Worm (Caenorhabditis elegans) whole organism, L3 larva: ENCODE results near the gene F13H6.5.

Experiments
- R02D3.7 ChIP-seq: fragments of 150-350 bp; optimal IDR thresholded peaks from 2 replicates; lab custom pipeline; 2014; ENCODE audit warnings: missing biosample characterization, missing genetic modification characterization
- ZK546.5 ChIP-seq: sonication (generic microtip); optimal IDR thresholded peaks from 2 replicates; lab custom pipeline; 2017; ENCODE audit warnings: missing biosample characterization, missing genetic modification characterization
- aly-2 ChIP-seq: fragments of 150-350 bp; optimal IDR thresholded peaks from 2 replicates; lab custom pipeline; 2014; ENCODE audit warnings: missing biosample characterization, missing genetic modification characterization
- ceh-16 ChIP-seq: sonication (generic microtip); optimal IDR thresholded peaks from 2 replicates; lab custom pipeline; 2017; ENCODE audit warnings: missing biosample characterization, missing genetic modification characterization
- ceh-82 ChIP-seq: fragments of 150-350 bp; optimal IDR thresholded peaks from 2 replicates; lab custom pipeline; 2014; ENCODE audit warnings: missing biosample characterization, missing genetic modification characterization
- ceh-9 ChIP-seq: sonication (generic microtip); optimal IDR thresholded peaks from 2 replicates; lab custom pipeline; 2018; ENCODE audit warnings: missing biosample characterization, missing genetic modification characterization
- daf-12 ChIP-seq: fragments of 150-350 bp; optimal IDR thresholded peaks from 2 replicates; lab custom pipeline; 2014; ENCODE audit warnings: missing biosample characterization, missing genetic modification reagents, missing genetic modification characterization
- egl-5 ChIP-seq: fragments of 150-350 bp; optimal IDR thresholded peaks from 2 replicates; lab custom pipeline; 2017; ENCODE audit warnings: missing biosample characterization, missing genetic modification reagents, missing genetic modification characterization, inconsistent platforms
- elt-1 ChIP-seq: fragments of 150-350 bp; optimal IDR thresholded peaks from 2 replicates; lab custom pipeline; 2014; ENCODE audit warnings: missing biosample characterization, missing genetic modification characterization
- elt-2 ChIP-seq: sonication (generic microtip); optimal IDR thresholded peaks from 2 replicates; lab custom pipeline; 2016; ENCODE audit warnings: missing genetic modification reagents, mild to moderate bottlenecking, missing genetic modification characterization, missing compliant biosample characterization
- elt-3 ChIP-seq, 3 experiments: fragments of 150-350 bp in 1 of 3; sonication (generic microtip) in 2 of 3; optimal IDR thresholded peaks; 2 replicates in 2 of 3; 4 replicates in 1 of 3; lab custom pipeline; 2014 to 2017; ENCODE audit warnings: missing biosample characterization in 3 of 3, missing genetic modification characterization in 3 of 3
- eor-1 ChIP-seq, 2 experiments: fragments of 150-350 bp; optimal IDR thresholded peaks; 2 replicates each; lab custom pipeline; 2014 to 2018; ENCODE audit warnings: missing biosample characterization in 2 of 2, missing genetic modification characterization in 2 of 2
- fkh-2 ChIP-seq: fragments of 150-350 bp; optimal IDR thresholded peaks from 2 replicates; lab custom pipeline; 2014; ENCODE audit warnings: missing biosample characterization, missing genetic modification reagents, missing genetic modification characterization
- lin-39 ChIP-seq: fragments of 150-350 bp; optimal IDR thresholded peaks from 2 replicates; lab custom pipeline; 2018; ENCODE audit warnings: missing biosample characterization, missing genetic modification reagents, missing genetic modification characterization
- mml-1 ChIP-seq: fragments of 150-350 bp; sonication (generic microtip); optimal IDR thresholded peaks from 3 replicates; lab custom pipeline; 2014; ENCODE audit warnings: missing biosample characterization, missing genetic modification characterization
- nfya-1 ChIP-seq: sonication (generic microtip); optimal IDR thresholded peaks from 2 replicates; lab custom pipeline; 2017; ENCODE audit warnings: missing genetic modification characterization, mild to moderate bottlenecking, missing compliant biosample characterization, antibody characterized with exemption, moderate library complexity; ENCODE audit not compliant: insufficient read depth
- nhr-11 ChIP-seq: fragments of 150-350 bp; optimal IDR thresholded peaks from 2 replicates; lab custom pipeline; 2014; ENCODE audit warnings: missing biosample characterization, missing genetic modification characterization
- nhr-12 ChIP-seq: fragments of 150-350 bp; optimal IDR thresholded peaks from 2 replicates; lab custom pipeline; 2014; ENCODE audit warnings: missing biosample characterization, missing genetic modification characterization
- nhr-23 ChIP-seq: fragments of 150-350 bp; optimal IDR thresholded peaks from 2 replicates; lab custom pipeline; 2014; ENCODE audit warnings: missing biosample characterization, missing genetic modification reagents, missing genetic modification characterization
- nhr-237 ChIP-seq: fragments of 150-350 bp; optimal IDR thresholded peaks from 2 replicates; lab custom pipeline; 2014; ENCODE audit warnings: missing biosample characterization, missing genetic modification characterization
- nhr-25 ChIP-seq: sonication (generic microtip); optimal IDR thresholded peaks from 2 replicates; lab custom pipeline; 2017; ENCODE audit warnings: missing biosample characterization, missing genetic modification characterization
- nhr-28 ChIP-seq: fragments of 150-350 bp; optimal IDR thresholded peaks from 2 replicates; lab custom pipeline; 2014; ENCODE audit warnings: missing biosample characterization, missing genetic modification characterization
- nhr-43 ChIP-seq: sonication (generic microtip); optimal IDR thresholded peaks from 2 replicates; lab custom pipeline; 2016; ENCODE audit warnings: mild to moderate bottlenecking, missing genetic modification characterization, missing compliant biosample characterization; ENCODE audit not compliant: poor library complexity, severe bottlenecking
- nhr-67 ChIP-seq: fragments of 150-350 bp; optimal IDR thresholded peaks from 2 replicates; lab custom pipeline; 2014; ENCODE audit warnings: missing biosample characterization, missing genetic modification characterization
- nhr-77 ChIP-seq: fragments of 150-350 bp; optimal IDR thresholded peaks from 2 replicates; lab custom pipeline; 2014; ENCODE audit warnings: missing biosample characterization, missing genetic modification characterization
- pha-4 ChIP-seq: fragments of 150-350 bp; optimal IDR thresholded peaks from 2 replicates; lab custom pipeline; 2014; ENCODE audit warnings: missing biosample characterization, missing genetic modification reagents, missing genetic modification characterization
- pqm-1 ChIP-seq: fragments of 150-350 bp; optimal IDR thresholded peaks from 2 replicates; lab custom pipeline; 2017; ENCODE audit warnings: missing biosample characterization, missing genetic modification characterization, inconsistent platforms
- sea-2 ChIP-seq: fragments of 150-350 bp; sonication (generic microtip); optimal IDR thresholded peaks from 4 replicates; lab custom pipeline; 2014; ENCODE audit warnings: missing biosample characterization, missing genetic modification reagents, missing genetic modification characterization
- skn-1 ChIP-seq: fragments of 150-350 bp; optimal IDR thresholded peaks from 2 replicates; lab custom pipeline; 2014; ENCODE audit warnings: missing biosample characterization, missing genetic modification characterization
- snpc-4 ChIP-seq: fragments of 150-350 bp; optimal IDR thresholded peaks from 2 replicates; lab custom pipeline; 2014; ENCODE audit warnings: missing biosample characterization, missing genetic modification characterization
- tbx-2 ChIP-seq: sonication (generic microtip); optimal IDR thresholded peaks from 2 replicates; lab custom pipeline; 2016; ENCODE audit warnings: mild to moderate bottlenecking, missing genetic modification characterization, missing compliant biosample characterization
- unc-62 ChIP-seq: fragments of 150-350 bp; sonication (generic microtip); optimal IDR thresholded peaks from 4 replicates; lab custom pipeline; 2014; ENCODE audit warnings: missing biosample characterization, missing genetic modification reagents, missing genetic modification characterization
- zag-1 ChIP-seq: fragments of 150-350 bp; optimal IDR thresholded peaks from 2 replicates; lab custom pipeline; 2014; ENCODE audit warnings: missing biosample characterization, missing genetic modification characterization
- ztf-4 ChIP-seq: fragments of 150-350 bp; optimal IDR thresholded peaks from 2 replicates; lab custom pipeline; 2014; ENCODE audit warnings: missing biosample characterization, missing genetic modification characterization

The F13H6.5 gene

DNA sequence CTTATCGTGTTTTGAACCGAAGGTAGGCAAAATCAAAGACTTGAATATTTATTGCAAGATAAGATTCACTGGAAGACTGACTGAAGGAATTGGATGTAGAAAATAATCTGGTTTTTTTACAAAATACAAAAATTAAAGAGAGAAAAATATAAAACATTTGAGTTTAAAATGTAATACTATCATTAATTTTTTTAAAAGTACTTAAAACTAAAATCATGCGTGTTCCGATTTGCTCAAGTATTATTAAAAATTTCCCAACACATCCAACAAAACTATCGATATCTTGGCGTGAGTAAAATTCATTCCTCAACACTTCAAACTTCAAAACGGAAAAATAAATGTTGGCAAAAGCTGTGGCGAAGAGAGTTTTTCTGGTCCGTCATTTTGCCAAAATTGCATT lies 15.4 kb upstream of the F13H6.5 start, which contains the start of gene F57F4.1:
Gene F57F4.1, plus strand, starts transcription at position 301 of the 400 bp plus-strand sequence.
- TF ChIP-seq nhr-11 (tag; lab: Kevin White, UChicago) (no peak), skn-1 (no peak)

ce11 chrV:6389634-6390033 lies 14.9 kb upstream of the F13H6.5 start, which contains the start of gene F57F4.2:
Gene F57F4.2, minus strand, starts transcription at chrV:6389734.
- TF ChIP-seq eor-1 (tag; optimal IDR thresholded peaks at IDR 0.05; lab: Kevin White, UChicago) (no peak), fkh-2 (tag; lab: Kevin White, UChicago) (no peak), daf-12 (tag; lab: Kevin White, UChicago) (no peak), nhr-43 (no peak), elt-1 (no peak), ZK546.5 (no peak), ceh-9 (tag; lab: Kevin White, UChicago) (no peak), sea-2 (GFP tag; lab: Kevin White, UChicago) (no peak), mml-1 (tag; lab: Kevin White, UChicago) (no peak)
- TF ChIP-seq, all 47 proteins: peak for 0

DNA sequence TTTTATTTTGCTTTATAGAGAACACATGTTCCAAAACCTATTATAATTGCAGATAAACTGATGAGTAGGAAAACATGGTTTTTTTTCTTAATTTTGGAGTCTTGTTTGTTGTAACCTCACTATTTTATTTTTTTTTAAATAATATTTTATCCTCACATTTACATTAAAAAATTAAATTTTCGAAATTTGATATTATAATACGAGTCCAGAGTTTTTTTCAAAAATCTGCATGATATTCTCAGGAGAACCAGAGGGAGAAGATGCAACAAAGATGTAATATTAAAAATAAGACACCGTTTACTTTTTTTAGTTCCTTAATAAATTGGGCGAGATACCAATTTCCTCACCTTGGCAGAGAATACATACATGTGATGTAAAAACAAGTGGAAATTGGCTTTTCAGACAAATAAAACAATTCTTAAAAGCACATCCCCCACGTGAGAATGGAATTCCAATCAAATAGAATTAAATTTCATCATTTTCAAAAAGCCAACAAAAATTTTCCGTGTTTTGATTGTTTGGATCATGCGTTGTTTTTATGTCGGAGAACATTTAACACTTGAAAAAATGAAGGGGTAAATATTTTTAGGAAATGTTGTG lies 11.0 kb upstream of the F13H6.5 start:
- no peak for TF ChIP-seq sea-2 (GFP tag; lab: Kevin White, UChicago)
- TF ChIP-seq tbx-2, result no peak
- no peak for TF ChIP-seq nhr-12 (tag; lab: Kevin White, UChicago)
- TF ChIP-seq R02D3.7 (tag; lab: Kevin White, UChicago), result no peak
- no peak for TF ChIP-seq unc-62 (GFP tag; lab: Kevin White, UChicago)
- no peak for TF ChIP-seq fkh-2 (tag; lab: Kevin White, UChicago)
- no peak for TF ChIP-seq ztf-4 (tag; lab: Kevin White, UChicago)
- no peak for TF ChIP-seq nhr-11 (tag; lab: Kevin White, UChicago)
- TF ChIP-seq mml-1 (tag; lab: Kevin White, UChicago), result no peak
- TF ChIP-seq ZK546.5, result no peak
- no peak for TF ChIP-seq aly-2 (tag; lab: Kevin White, UChicago)
- no peak for TF ChIP-seq snpc-4 (tag; lab: Kevin White, UChicago)
- TF ChIP-seq nhr-25 (tag; lab: Kevin White, UChicago), result no peak

DNA sequence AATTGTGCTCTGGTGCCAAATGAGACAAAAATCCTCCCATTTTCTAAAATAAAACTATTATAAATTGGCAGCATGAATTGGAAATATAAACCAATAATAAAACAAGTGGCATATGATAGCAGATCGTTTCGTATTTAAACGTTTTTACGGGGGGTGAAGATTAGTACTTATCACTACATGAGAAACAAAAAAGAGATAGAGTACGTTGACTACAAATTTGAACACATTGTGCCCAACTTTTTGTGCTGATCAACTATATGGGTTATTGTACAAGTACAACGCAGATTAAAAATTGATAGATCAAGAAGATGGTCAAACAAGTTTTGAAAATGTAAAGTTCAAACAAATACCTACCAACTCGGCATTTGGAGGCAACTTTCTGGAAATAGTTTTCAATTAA lies 6.2 kb downstream of the F13H6.5 start:
- TF ChIP-seq elt-3 (tag; optimal IDR thresholded peaks at IDR 0.05; lab: Kevin White, UChicago) (peak in 1 of 3 experiments; percentile 24), nhr-23 (tag; lab: Kevin White, UChicago) (no peak), skn-1 (no peak), ceh-16 (tag; lab: Kevin White, UChicago) (no peak), ceh-82 (tag; lab: Kevin White, UChicago) (no peak), pqm-1 (no peak)

ce11 chrV:6365597-6365996 lies 9.1 kb downstream of the F13H6.5 start, which contains the start of gene cest-33:
Gene cest-33, minus strand, starts transcription at chrV:6365671.
- no peak for TF ChIP-seq egl-5 (tag; lab: Kevin White, UChicago)
- TF ChIP-seq nhr-25 (tag; lab: Kevin White, UChicago), result peak; percentile 23
- peak; percentile 2 for TF ChIP-seq nhr-43
- no peak for TF ChIP-seq nhr-77 (tag; lab: Kevin White, UChicago)
- no peak for TF ChIP-seq nhr-28 (tag; lab: Kevin White, UChicago)
- TF ChIP-seq elt-2 (tag; lab: Kevin White, UChicago), result peak; percentile 19
- peak; percentile 24 for TF ChIP-seq pha-4 (tag; lab: Kevin White, UChicago)
- TF ChIP-seq pqm-1, result peak; percentile 72

DNA sequence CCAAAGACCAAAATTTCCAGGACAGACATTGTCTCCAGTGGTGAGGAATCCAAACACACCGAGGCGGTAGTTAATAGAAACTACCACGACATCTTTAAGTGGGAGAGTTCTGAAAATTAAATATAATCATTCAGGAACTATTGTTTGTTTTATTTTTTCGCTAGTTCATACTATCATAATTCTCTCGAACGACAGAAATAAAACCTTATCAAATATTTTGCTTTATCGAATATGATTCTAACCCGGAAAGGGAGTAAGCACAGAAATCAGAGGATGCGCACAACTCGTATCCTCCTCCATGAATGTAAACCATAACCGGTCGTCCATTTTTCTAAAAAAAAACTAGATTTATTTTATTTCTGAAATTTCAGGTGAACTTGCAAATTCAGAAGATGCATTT lies 9.9 kb downstream of the F13H6.5 start:
- TF ChIP-seq pqm-1 (peak; percentile 13), nhr-67 (tag; lab: Kevin White, UChicago) (no peak), nhr-25 (tag; lab: Kevin White, UChicago) (no peak), skn-1 (no peak), tbx-2 (no peak), ceh-9 (tag; lab: Kevin White, UChicago) (no peak), zag-1 (tag; lab: Kevin White, UChicago) (no peak), elt-1 (no peak), nfya-1 (tag; lab: Kevin White, UChicago) (no peak), mml-1 (tag; lab: Kevin White, UChicago) (no peak), elt-2 (tag; lab: Kevin White, UChicago) (peak; percentile 51), lin-39 (tag; lab: Kevin White, UChicago) (no peak), nhr-237 (tag; lab: Kevin White, UChicago) (no peak), eor-1 (tag; optimal IDR thresholded peaks at IDR 0.05; lab: Kevin White, UChicago) (no peak)
